Worm (Caenorhabditis elegans): Measurements from ENCODE around the gene nspg-12.

ce11 chrX:5303500-5303899, 46.4 kb downstream of the nspg-12 start, which contains the start of gene ags-3:
- TF ChIP-seq cog-1 (tag; optimal IDR thresholded peaks at IDR 0.05) = no peak
- no peak for TF ChIP-seq med-1 (GFP tag; optimal IDR thresholded peaks at IDR 0.05; ENCODE audit: insufficient read depth)
- TF ChIP-seq klf-2 (GFP tag; conservative IDR thresholded peaks at IDR 0.05) = no peak
- no peak for TF ChIP-seq flt-1 (GFP tag; IDR thresholded peaks at IDR 0.05)
- TF ChIP-seq ztf-23 (GFP tag; IDR thresholded peaks at IDR 0.05) = no peak
- no peak for TF ChIP-seq ztf-29 (GFP tag; IDR thresholded peaks at IDR 0.05)
